Worm (Caenorhabditis elegans): ENCODE measurements around the gene pqn-74.

DNA sequence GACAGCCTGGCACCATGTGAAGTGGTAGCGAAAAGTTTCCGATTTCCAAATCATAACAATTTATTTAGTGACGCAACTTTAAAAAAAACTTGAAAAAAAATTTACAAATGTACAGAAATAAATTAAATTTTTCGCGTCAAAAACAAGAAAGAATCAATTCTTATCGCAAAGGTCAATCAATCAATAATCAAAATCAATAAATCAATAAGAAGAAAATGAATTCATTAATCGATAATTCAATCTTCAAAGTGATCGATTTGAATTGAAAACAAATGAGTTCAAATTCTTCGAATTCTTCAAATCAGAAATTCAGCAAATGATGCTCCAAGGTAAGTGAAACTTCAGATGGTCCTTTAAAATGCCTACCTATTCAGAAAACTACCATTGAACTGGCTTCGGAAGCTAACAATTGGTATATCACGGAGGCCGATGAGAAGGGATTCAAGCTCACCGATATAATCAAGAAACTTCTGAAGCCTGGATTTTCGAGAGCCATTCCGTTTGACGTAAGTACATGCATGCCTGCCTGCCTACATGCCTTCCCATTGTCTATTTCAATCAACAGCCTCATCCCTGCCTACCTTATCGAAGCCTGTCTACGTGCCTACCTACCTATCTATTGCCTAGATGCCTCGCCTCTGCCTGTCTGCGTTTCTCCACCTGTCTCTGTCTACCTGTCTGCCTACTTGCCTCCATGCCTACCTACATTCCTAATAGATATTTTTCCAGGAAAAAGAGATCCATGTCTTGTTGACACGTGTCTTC lies 11.1 kb downstream of the pqn-74 start:
- TF ChIP-seq him-1 (tag; optimal IDR thresholded peaks at IDR 0.05) (no peak), dao-5 (tag; optimal IDR thresholded peaks at IDR 0.05) (no peak), W03F9.2 (tag; optimal IDR thresholded peaks at IDR 0.05) (no peak)
